Worm (Caenorhabditis elegans) whole organism, mixed stage, embryonic: ENCODE results near the gene cky-1.

Experiments used
- M03D4.4 ChIP-seq: sonication (generic microtip); optimal IDR thresholded peaks from 2 replicates; lab custom pipeline; 2017; ENCODE audit warnings: mild to moderate bottlenecking, missing genetic modification characterization, missing compliant biosample characterization
- cnd-1 ChIP-seq: fragments of 200-800 bp; sonication (Bioruptor generic); optimal IDR thresholded peaks from 2 replicates; lab custom pipeline; 2018; ENCODE audit warnings: mild to moderate bottlenecking, missing genetic modification characterization, missing compliant biosample characterization
- elt-3 ChIP-seq: fragments of 150-350 bp; optimal IDR thresholded peaks from 2 replicates; lab custom pipeline; 2014; ENCODE audit warnings: missing biosample characterization, missing genetic modification characterization
- lsy-2 ChIP-seq: fragments of 150-350 bp; optimal IDR thresholded peaks from 2 replicates; lab custom pipeline; 2014; ENCODE audit warnings: missing biosample characterization, missing genetic modification characterization
- nhr-12 ChIP-seq: fragments of 150-350 bp; optimal IDR thresholded peaks from 2 replicates; lab custom pipeline; 2014; ENCODE audit warnings: missing biosample characterization, missing genetic modification characterization
- nhr-237 ChIP-seq: fragments of 150-350 bp; optimal IDR thresholded peaks from 2 replicates; lab custom pipeline; 2014; ENCODE audit warnings: missing biosample characterization, missing genetic modification characterization
- nhr-28 ChIP-seq: fragments of 150-350 bp; optimal IDR thresholded peaks from 2 replicates; lab custom pipeline; 2014; ENCODE audit warnings: missing biosample characterization, missing genetic modification characterization
- snpc-4 ChIP-seq: fragments of 150-350 bp; optimal IDR thresholded peaks from 2 replicates; lab custom pipeline; 2014; ENCODE audit warnings: missing biosample characterization, missing genetic modification characterization
- tbx-8 ChIP-seq: fragments of 200-800 bp; sonication (Bioruptor generic); optimal IDR thresholded peaks from 2 replicates; lab custom pipeline; 2018; ENCODE audit warnings: mild to moderate bottlenecking, missing genetic modification characterization, moderate library complexity, missing compliant biosample characterization
- unc-120 ChIP-seq: sonication (generic microtip); optimal IDR thresholded peaks from 2 replicates; lab custom pipeline; 2017; ENCODE audit warnings: missing genetic modification characterization, missing compliant biosample characterization; ENCODE audit not compliant: poor library complexity, severe bottlenecking
- ztf-11 ChIP-seq: fragments of 150-350 bp; optimal IDR thresholded peaks from 2 replicates; lab custom pipeline; 2014; ENCODE audit warnings: missing biosample characterization, missing genetic modification characterization

ce11 chrV:12719713-12720112 is 16.8 kb upstream of the cky-1 start, which contains the start of gene R11D1.7:
- TF ChIP-seq nhr-12 (no peak), unc-120 (tag; lab: Kevin White, UChicago) (no peak), snpc-4 (no peak), M03D4.4 (no peak), nhr-237 (tag; lab: Kevin White, UChicago) (no peak), elt-3 (tag; lab: Kevin White, UChicago) (no peak), ztf-11 (tag; lab: Kevin White, UChicago) (no peak), nhr-28 (tag; lab: Kevin White, UChicago) (no peak), lsy-2 (no peak), cnd-1 (tag; lab: Kevin White, UChicago) (no peak), tbx-8 (GFP tag; lab: Kevin White, UChicago) (no peak)
